Fruit fly (Drosophila melanogaster) whole organism, embryonic: Measurements from ENCODE around the gene Pdcd4.

Experiments used
- Atf-2 ChIP-seq: fragments of 200-800 bp; sonication (Bioruptor generic); optimal IDR thresholded peaks from 2 replicates; lab custom pipeline; 2016; ENCODE audit warnings: missing biosample characterization, missing genetic modification characterization
- B-H1 ChIP-seq: fragments of 200-800 bp; sonication (Bioruptor generic); IDR thresholded peaks from 3 replicates; pipeline ENCODE4 v1.3.6; 2022; ENCODE audit warnings: missing biosample characterization, missing genetic modification characterization
- CG10267 ChIP-seq: fragments of 200-800 bp; sonication (Bioruptor generic); optimal IDR thresholded peaks from 2 replicates; lab custom pipeline; 2018; ENCODE audit warnings: missing biosample characterization, mild to moderate bottlenecking, missing genetic modification characterization, moderate library complexity
- CG10543 ChIP-seq: fragments of 200-800 bp; sonication (Bioruptor generic); optimal IDR thresholded peaks from 3 replicates; lab custom pipeline; 2017; ENCODE audit warnings: missing biosample characterization, mild to moderate bottlenecking, missing genetic modification characterization, moderate library complexity
- CG10654 ChIP-seq: fragments of 200-800 bp; sonication (Bioruptor generic); optimal IDR thresholded peaks from 2 replicates; lab custom pipeline; 2016; ENCODE audit warnings: missing biosample characterization, missing genetic modification characterization
- CG11696 ChIP-seq: fragments of 200-800 bp; sonication (Bioruptor generic); IDR thresholded peaks from 2 replicates; pipeline ENCODE4 v1.3.6; 2022; ENCODE audit warnings: missing biosample characterization, missing genetic modification characterization
- CG12071 ChIP-seq: fragments of 200-800 bp; sonication (Bioruptor generic); optimal IDR thresholded peaks from 3 replicates; lab custom pipeline; 2018; ENCODE audit warnings: missing biosample characterization, mild to moderate bottlenecking, missing genetic modification characterization
- CG15011 ChIP-seq: fragments of 200-800 bp; sonication (Bioruptor generic); optimal IDR thresholded peaks from 3 replicates; lab custom pipeline; 2018; ENCODE audit warnings: missing biosample characterization, mild to moderate bottlenecking, missing genetic modification characterization
- CG15514 ChIP-seq: fragments of 200-800 bp; sonication (Bioruptor generic); optimal IDR thresholded peaks from 3 replicates; lab custom pipeline; 2017; ENCODE audit warnings: missing biosample characterization, missing genetic modification characterization, mild to moderate bottlenecking, moderate library complexity, missing genetic modification reagents
- CG15601 ChIP-seq: fragments of 200-800 bp; sonication (Bioruptor generic); optimal IDR thresholded peaks from 3 replicates; lab custom pipeline; 2019; ENCODE audit warnings: missing biosample characterization, mild to moderate bottlenecking, missing genetic modification characterization, moderate library complexity
- CG17328 ChIP-seq: fragments of 200-800 bp; sonication (Bioruptor generic); IDR thresholded peaks from 2 replicates; pipeline ENCODE4 v1.3.6; 2022; ENCODE audit warnings: missing biosample characterization, missing genetic modification characterization
- CG18011 ChIP-seq: fragments of 200-800 bp; sonication (Bioruptor generic); optimal IDR thresholded peaks from 2 replicates; lab custom pipeline; 2017; ENCODE audit warnings: missing biosample characterization, missing genetic modification characterization, mild to moderate bottlenecking, moderate library complexity, missing genotype
- CG18262 ChIP-seq: fragments of 200-800 bp; optimal IDR thresholded peaks from 3 replicates; lab custom pipeline; 2019; ENCODE audit warnings: missing biosample characterization, mild to moderate bottlenecking, missing genetic modification characterization, moderate library complexity
- CG18599 ChIP-seq: fragments of 200-800 bp; sonication (Bioruptor generic); optimal IDR thresholded peaks from 3 replicates; lab custom pipeline; 2017; ENCODE audit warnings: missing biosample characterization, missing genetic modification characterization, mild to moderate bottlenecking, moderate library complexity, missing genetic modification reagents
- CG2120 ChIP-seq: fragments of 200-800 bp; sonication (Bioruptor generic); optimal IDR thresholded peaks from 3 replicates; lab custom pipeline; 2016; ENCODE audit warnings: missing biosample characterization, missing genetic modification characterization
- CG2889 ChIP-seq: fragments of 200-800 bp; sonication (Bioruptor generic); IDR thresholded peaks from 3 replicates; pipeline ENCODE4 v1.3.6; 2022; ENCODE audit warnings: missing biosample characterization, missing genetic modification characterization
- CG31365 ChIP-seq: fragments of 200-800 bp; sonication (Bioruptor generic); optimal IDR thresholded peaks from 2 replicates; lab custom pipeline; 2018; ENCODE audit warnings: missing biosample characterization, mild to moderate bottlenecking, missing genetic modification characterization
- CG32772 ChIP-seq: fragments of 200-800 bp; sonication (Bioruptor generic); IDR thresholded peaks from 2 replicates; pipeline ENCODE4 v1.3.6; 2022; ENCODE audit warnings: missing biosample characterization, missing genetic modification characterization
- CG34376 ChIP-seq: fragments of 200-800 bp; sonication (Bioruptor generic); optimal IDR thresholded peaks from 2 replicates; lab custom pipeline; 2018; ENCODE audit warnings: missing biosample characterization, mild to moderate bottlenecking, missing genetic modification characterization
- CG5245 ChIP-seq: fragments of 200-800 bp; sonication (Bioruptor generic); optimal IDR thresholded peaks from 3 replicates; lab custom pipeline; 2016; ENCODE audit warnings: missing biosample characterization, missing genetic modification characterization
- CG9215 ChIP-seq: fragments of 200-800 bp; sonication (Bioruptor generic); IDR thresholded peaks from 2 replicates; pipeline ENCODE4 v1.3.6; 2022; ENCODE audit warnings: missing biosample characterization, missing genetic modification characterization
- CTCF ChIP-seq: fragments of 200-800 bp; sonication (Bioruptor generic); optimal IDR thresholded peaks from 2 replicates; lab custom pipeline; 2017; ENCODE audit warnings: missing biosample characterization, mild to moderate bottlenecking, missing genetic modification characterization, moderate library complexity
- CkIIα-i1 ChIP-seq: fragments of 200-800 bp; sonication (Bioruptor generic); IDR thresholded peaks from 2 replicates; pipeline ENCODE4 v1.3.6; 2022; ENCODE audit warnings: missing biosample characterization, missing genetic modification characterization
- Dad ChIP-seq: fragments of 200-800 bp; sonication (Bioruptor generic); optimal IDR thresholded peaks from 3 replicates; lab custom pipeline; 2016; ENCODE audit warnings: missing biosample characterization, missing genetic modification characterization
- E2f1 ChIP-seq: fragments of 200-800 bp; sonication (Bioruptor generic); IDR thresholded peaks from 2 replicates; pipeline ENCODE4 v1.3.6; 2022; ENCODE audit warnings: missing biosample characterization, missing genetic modification characterization
- ERR ChIP-seq: fragments of 200-800 bp; sonication (Bioruptor generic); optimal IDR thresholded peaks from 2 replicates; lab custom pipeline; 2016; ENCODE audit warnings: missing biosample characterization, missing genetic modification characterization
- Gsc ChIP-seq: fragments of 200-800 bp; sonication (Bioruptor generic); IDR thresholded peaks from 2 replicates; pipeline ENCODE4 v1.3.6; 2022; ENCODE audit warnings: missing biosample characterization, missing genetic modification characterization
- H2.0 ChIP-seq: fragments of 200-800 bp; sonication (Bioruptor generic); IDR thresholded peaks from 2 replicates; pipeline ENCODE4 v1.3.6; 2022; ENCODE audit warnings: missing biosample characterization, missing genetic modification characterization
- Kr ChIP-seq: fragments of 200-800 bp; sonication (Bioruptor generic); optimal IDR thresholded peaks from 2 replicates; lab custom pipeline; 2017; ENCODE audit warnings: missing biosample characterization, mild to moderate bottlenecking, missing genetic modification characterization
- Mad ChIP-seq: fragments of 200-800 bp; sonication (Bioruptor generic); optimal IDR thresholded peaks from 2 replicates; lab custom pipeline; 2016; ENCODE audit warnings: missing biosample characterization, missing genetic modification characterization
- Max ChIP-seq: fragments of 200-800 bp; sonication (Bioruptor generic); optimal IDR thresholded peaks from 2 replicates; lab custom pipeline; 2016; ENCODE audit warnings: missing biosample characterization, mild to moderate bottlenecking, missing genetic modification characterization
- NC2α ChIP-seq: fragments of 200-800 bp; sonication (Bioruptor generic); optimal IDR thresholded peaks from 2 replicates; lab custom pipeline; 2016; ENCODE audit warnings: missing biosample characterization, missing genetic modification characterization
- Side ChIP-seq: fragments of 200-800 bp; sonication (Bioruptor generic); optimal IDR thresholded peaks from 2 replicates; lab custom pipeline; 2016; ENCODE audit warnings: missing biosample characterization, missing genetic modification characterization
- abd-A ChIP-seq: fragments of 200-800 bp; sonication (Bioruptor generic); optimal IDR thresholded peaks from 3 replicates; lab custom pipeline; 2019; ENCODE audit warnings: missing biosample characterization, mild to moderate bottlenecking, missing genetic modification characterization, moderate library complexity
- bsh ChIP-seq, 2 experiments: fragments of 200-800 bp; sonication (Bioruptor generic); optimal IDR thresholded peaks; 2 replicates each; lab custom pipeline; 2017 to 2018; ENCODE audit warnings: mild to moderate bottlenecking in 2 of 2, missing biosample characterization in 2 of 2, missing genetic modification characterization in 2 of 2, moderate library complexity in 1 of 2
- crp ChIP-seq, 2 experiments: fragments of 200-800 bp; sonication (Bioruptor generic); optimal IDR thresholded peaks; 2 replicates in 1 of 2; 3 replicates in 1 of 2; lab custom pipeline; 2017; ENCODE audit warnings: missing biosample characterization in 2 of 2, missing genetic modification characterization in 2 of 2, mild to moderate bottlenecking in 1 of 2, moderate library complexity in 1 of 2
- dati ChIP-seq: fragments of 200-800 bp; sonication (Bioruptor generic); IDR thresholded peaks from 2 replicates; pipeline ENCODE4 v1.3.6; 2022; ENCODE audit warnings: missing biosample characterization, missing genetic modification characterization
- disco-r ChIP-seq: fragments of 200-800 bp; sonication (Bioruptor generic); optimal IDR thresholded peaks from 2 replicates; lab custom pipeline; 2016; ENCODE audit warnings: missing biosample characterization, missing genetic modification characterization
- dm ChIP-seq: fragments of 200-800 bp; sonication (Bioruptor generic); optimal IDR thresholded peaks from 3 replicates; lab custom pipeline; 2016; ENCODE audit warnings: missing biosample characterization, missing genetic modification characterization
- en ChIP-seq: fragments of 200-800 bp; sonication (Bioruptor generic); optimal IDR thresholded peaks from 2 replicates; lab custom pipeline; 2016; ENCODE audit warnings: missing biosample characterization, missing genetic modification characterization
- eyg ChIP-seq: fragments of 200-800 bp; sonication (Bioruptor generic); optimal IDR thresholded peaks from 3 replicates; lab custom pipeline; 2016; ENCODE audit warnings: missing biosample characterization, missing genetic modification characterization
- gce ChIP-seq: fragments of 200-800 bp; sonication (Bioruptor generic); IDR thresholded peaks from 3 replicates; pipeline ENCODE4 v1.3.6; 2022; ENCODE audit warnings: missing biosample characterization, missing genetic modification characterization
- gem ChIP-seq: fragments of 200-800 bp; sonication (Bioruptor generic); optimal IDR thresholded peaks from 2 replicates; lab custom pipeline; 2019; ENCODE audit warnings: missing biosample characterization, mild to moderate bottlenecking, missing genetic modification characterization, moderate library complexity
- her ChIP-seq: fragments of 200-800 bp; sonication (Bioruptor generic); optimal IDR thresholded peaks from 2 replicates; lab custom pipeline; 2016; ENCODE audit warnings: missing biosample characterization, missing genetic modification characterization
- kni ChIP-seq: fragments of 200-800 bp; sonication (Bioruptor generic); optimal IDR thresholded peaks from 3 replicates; lab custom pipeline; 2017; ENCODE audit warnings: mild to moderate bottlenecking, missing biosample characterization, missing genetic modification reagents, missing genetic modification characterization
- lbe ChIP-seq: fragments of 200-800 bp; sonication (Bioruptor generic); optimal IDR thresholded peaks from 2 replicates; lab custom pipeline; 2016; ENCODE audit warnings: missing biosample characterization, mild to moderate bottlenecking, missing genetic modification characterization
- org-1 ChIP-seq: fragments of 200-800 bp; sonication (Bioruptor generic); optimal IDR thresholded peaks from 2 replicates; lab custom pipeline; 2017; ENCODE audit warnings: missing biosample characterization, missing genetic modification characterization
- seq ChIP-seq: fragments of 200-800 bp; sonication (Bioruptor generic); IDR thresholded peaks from 2 replicates; pipeline ENCODE4 v1.3.6; 2022; ENCODE audit warnings: missing biosample characterization, missing genetic modification characterization
- shn ChIP-seq: fragments of 200-800 bp; sonication (Bioruptor generic); optimal IDR thresholded peaks from 3 replicates; lab custom pipeline; 2016; ENCODE audit warnings: missing biosample characterization, missing genetic modification characterization
- sisA ChIP-seq: fragments of 200-800 bp; sonication (Bioruptor generic); IDR thresholded peaks from 2 replicates; pipeline ENCODE4 v1.3.6; 2022; ENCODE audit warnings: missing biosample characterization, missing genetic modification characterization
- tio ChIP-seq: fragments of 200-800 bp; sonication (Bioruptor generic); optimal IDR thresholded peaks from 2 replicates; lab custom pipeline; 2017; ENCODE audit warnings: missing biosample characterization, missing genetic modification characterization, inconsistent platforms
- unpg ChIP-seq: fragments of 200-800 bp; sonication (Bioruptor generic); optimal IDR thresholded peaks from 3 replicates; lab custom pipeline; 2018; ENCODE audit warnings: missing biosample characterization, mild to moderate bottlenecking, missing genetic modification characterization, moderate library complexity
- wdn ChIP-seq: fragments of 200-800 bp; sonication (Bioruptor generic); IDR thresholded peaks from 2 replicates; pipeline ENCODE4 v1.3.6; 2022; ENCODE audit warnings: missing biosample characterization, missing genetic modification characterization

The Pdcd4 gene

dm6 chrX:13752543-13753046 is 2.6 kb downstream of the Pdcd4 start (continued):
- TF ChIP-seq H2.0 (GFP tag; lab: Robert Waterston, UW) (no peak), CG31365 (no peak), Gsc (GFP tag; lab: Robert Waterston, UW) (no peak), dati (GFP tag; lab: Robert Waterston, UW) (no peak), CG9215 (GFP tag; lab: Robert Waterston, UW) (no peak), CG18011 (GFP tag; lab: Kevin White, UChicago) (no peak), CG11696 (GFP tag; lab: Robert Waterston, UW) (peak; percentile 55; the same call in 1 of the 2 replicates), dm (no peak), CG2120 (peak; percentile 47), CG34376 (GFP tag; lab: Kevin White, UChicago) (no peak), CG32772 (GFP tag; lab: Robert Waterston, UW) (no peak), org-1 (GFP tag; lab: Kevin White, UChicago) (no peak), seq (GFP tag; lab: Robert Waterston, UW) (peak; percentile 58), ERR (GFP tag; lab: Kevin White, UChicago) (peak; percentile 74), CG15011 (no peak), lbe (GFP tag; lab: Kevin White, UChicago) (no peak), gce (no peak), Mad (GFP tag; lab: Kevin White, UChicago) (no peak), disco-r (GFP tag; lab: Kevin White, UChicago) (no peak), Side (no peak), abd-A (tag; lab: Kevin White, UChicago) (peak; percentile 71), Dad (GFP tag; lab: Kevin White, UChicago) (no peak), her (GFP tag; lab: Kevin White, UChicago) (no peak), Max (GFP tag; lab: Kevin White, UChicago) (no peak), crp (GFP tag; optimal IDR thresholded peaks at IDR 0.05; lab: Kevin White, UChicago) (no peak), NC2α (no peak), unpg (GFP tag; lab: Kevin White, UChicago) (no peak), CG10267 (tag; lab: Kevin White, UChicago) (no peak), CG12071 (no peak), CG2889 (no peak), sisA (GFP tag; lab: Robert Waterston, UW) (no peak), CG17328 (GFP tag; lab: Robert Waterston, UW) (no peak), shn (GFP tag; lab: Kevin White, UChicago) (no peak), CG15601 (no peak), CkIIα-i1 (GFP tag; lab: Robert Waterston, UW) (no peak), CTCF (GFP tag; lab: Kevin White, UChicago) (no peak), CG5245 (no peak), kni (no peak), gem (tag; lab: Kevin White, UChicago) (peak; percentile 2), wdn (GFP tag; lab: Robert Waterston, UW) (no peak), Kr (GFP tag; lab: Kevin White, UChicago) (no peak), CG18262 (tag; lab: Kevin White, UChicago) (no peak), Atf-2 (GFP tag; lab: Kevin White, UChicago) (no peak), eyg (GFP tag; lab: Kevin White, UChicago) (no peak), CG10543 (no peak), en (GFP tag; lab: Kevin White, UChicago) (no peak), CG18599 (GFP tag; lab: Kevin White, UChicago) (peak; percentile 15), E2f1 (GFP tag; lab: Robert Waterston, UW) (no peak), CG15514 (GFP tag; lab: Kevin White, UChicago) (peak; percentile 32), CG10654 (GFP tag; lab: Kevin White, UChicago) (no peak), B-H1 (GFP tag; lab: Robert Waterston, UW) (no peak), bsh (GFP tag; optimal IDR thresholded peaks at IDR 0.05; lab: Kevin White, UChicago) (no peak), tio (GFP tag; lab: Kevin White, UChicago) (no peak)
